Worm (Caenorhabditis elegans) whole organism, L4/young adult: ENCODE results near the gene B0024.3.

Experiments
- W03F9.2 ChIP-seq: fragments of 150-350 bp; optimal IDR thresholded peaks from 2 replicates; lab custom pipeline; 2014; ENCODE audit warnings: missing biosample characterization, missing genetic modification characterization
- dao-5 ChIP-seq: sonication (generic microtip); optimal IDR thresholded peaks from 2 replicates; lab custom pipeline; 2016; ENCODE audit warnings: missing genotype, missing genetic modification characterization, moderate library complexity, missing compliant biosample characterization
- him-1 ChIP-seq: sonication (generic microtip); optimal IDR thresholded peaks from 2 replicates; lab custom pipeline; 2016; ENCODE audit warnings: missing genotype, missing genetic modification reagents, missing genetic modification characterization, missing compliant biosample characterization

ce11 chrV:10283444-10283843 lies 3.9 kb upstream of the B0024.3 start, which contains the start of gene lys-3:
- TF ChIP-seq dao-5 (tag; lab: Kevin White, UChicago) = no peak
- TF ChIP-seq him-1 (tag; lab: Kevin White, UChicago) = no peak
- TF ChIP-seq W03F9.2 = no peak
